Worm (Caenorhabditis elegans): ENCODE measurements around the gene fbxa-80.

fbxa-80 gene

DNA sequence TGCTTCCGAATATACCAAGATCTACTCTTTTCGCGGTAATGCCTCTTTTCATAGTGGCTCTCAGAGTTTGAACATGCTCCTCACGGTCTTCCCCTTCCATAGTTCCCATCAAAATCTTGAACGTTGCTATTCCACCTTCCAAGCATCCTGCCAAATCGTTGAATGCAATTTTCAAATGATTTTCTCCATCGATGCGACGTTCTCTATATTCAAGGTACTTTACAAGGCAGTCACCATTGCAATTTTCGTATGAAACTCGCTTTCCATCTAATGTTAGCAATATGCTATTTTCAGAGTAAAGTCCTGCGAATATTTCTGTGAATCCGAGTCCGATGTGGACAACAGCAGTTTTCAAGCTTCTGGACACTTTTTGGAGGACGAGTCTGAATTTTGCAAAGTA is 727 bp downstream of the fbxa-80 start:
- TF ChIP-seq flh-1 (GFP tag; optimal IDR thresholded peaks at IDR 0.05) (no peak), nhr-76 (tag; optimal IDR thresholded peaks at IDR 0.05) (no peak), ces-1 (GFP tag; optimal IDR thresholded peaks at IDR 0.05) (no peak), ceh-83 (GFP tag; optimal IDR thresholded peaks at IDR 0.05) (no peak), tbx-8 (GFP tag; optimal IDR thresholded peaks at IDR 0.05) (no peak), nhr-28 (tag; optimal IDR thresholded peaks at IDR 0.05) (no peak), sptf-1 (tag; optimal IDR thresholded peaks at IDR 0.05) (no peak), elt-3 (tag; optimal IDR thresholded peaks at IDR 0.05) (no peak), lin-13 (tag; optimal IDR thresholded peaks at IDR 0.05) (no peak), mls-2 (tag; optimal IDR thresholded peaks at IDR 0.05) (no peak)

DNA sequence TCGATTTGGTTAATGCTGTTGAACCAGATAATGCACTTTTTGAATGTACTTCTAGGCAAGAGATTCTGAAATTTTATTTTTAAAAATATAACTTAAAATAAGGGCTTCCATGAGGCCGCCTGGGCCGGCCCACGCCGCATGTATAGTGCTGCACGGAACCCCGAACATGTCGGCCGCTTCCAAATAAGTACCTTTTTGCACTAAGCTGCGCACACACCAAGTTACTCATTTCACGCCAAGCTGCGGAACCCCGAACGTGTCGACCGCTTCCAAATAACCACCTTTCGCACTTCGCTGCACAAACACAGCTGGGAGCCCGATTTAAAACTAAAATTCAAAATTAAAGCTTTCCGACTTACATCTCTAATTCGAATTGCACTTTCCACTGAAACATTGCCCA is 3.6 kb downstream of the fbxa-80 start:
- no peak for TF ChIP-seq sem-2 (GFP tag; optimal IDR thresholded peaks at IDR 0.05)
- TF ChIP-seq zip-8 (tag; optimal IDR thresholded peaks at IDR 0.05), result no peak
- TF ChIP-seq elt-3 (tag; optimal IDR thresholded peaks at IDR 0.05), result no peak
- no peak for TF ChIP-seq nhr-28 (tag; optimal IDR thresholded peaks at IDR 0.05)
- TF ChIP-seq hlh-1 (tag; optimal IDR thresholded peaks at IDR 0.05), result no peak
- no peak for TF ChIP-seq unc-39 (tag; optimal IDR thresholded peaks at IDR 0.05)
- TF ChIP-seq mab-5 (tag; optimal IDR thresholded peaks at IDR 0.05), result no peak
- no peak for TF ChIP-seq pha-4 (tag; optimal IDR thresholded peaks at IDR 0.05)
- TF ChIP-seq blmp-1 (tag; optimal IDR thresholded peaks at IDR 0.05), result no peak
- no peak for TF ChIP-seq flh-1 (GFP tag; optimal IDR thresholded peaks at IDR 0.05)
- TF ChIP-seq ztf-11 (tag; optimal IDR thresholded peaks at IDR 0.05), result no peak
- no peak for TF ChIP-seq lin-13 (tag; optimal IDR thresholded peaks at IDR 0.05)
- no peak for TF ChIP-seq ceh-83 (GFP tag; optimal IDR thresholded peaks at IDR 0.05)
- no peak for TF ChIP-seq sptf-1 (tag; optimal IDR thresholded peaks at IDR 0.05)
- TF ChIP-seq ham-2 (GFP tag; optimal IDR thresholded peaks at IDR 0.05), result no peak
- TF ChIP-seq mep-1 (tag; optimal IDR thresholded peaks at IDR 0.05), result no peak
- TF ChIP-seq snpc-4 (tag; optimal IDR thresholded peaks at IDR 0.05), result no peak

ce11 chrIII:1308887-1309286 is 6.1 kb downstream of the fbxa-80 start, which contains the start of gene Y82E9BL.12:
Gene Y82E9BL.12 (plus strand): TSS chrIII:1309187.
- TF ChIP-seq mls-2 (tag; optimal IDR thresholded peaks at IDR 0.05) (no peak), elt-1 (tag; optimal IDR thresholded peaks at IDR 0.05; ENCODE audit: borderline replicate concordance, insufficient read depth) (no peak), nhr-76 (tag; optimal IDR thresholded peaks at IDR 0.05) (no peak), nhr-237 (tag; optimal IDR thresholded peaks at IDR 0.05) (no peak), pha-4 (tag; optimal IDR thresholded peaks at IDR 0.05) (no peak), cnd-1 (tag; optimal IDR thresholded peaks at IDR 0.05) (no peak), blmp-1 (tag; optimal IDR thresholded peaks at IDR 0.05) (no peak), mab-5 (tag; optimal IDR thresholded peaks at IDR 0.05) (no peak), unc-120 (tag; optimal IDR thresholded peaks at IDR 0.05; ENCODE audit: poor library complexity, severe bottlenecking) (no peak), sem-2 (GFP tag; optimal IDR thresholded peaks at IDR 0.05) (no peak), ceh-83 (GFP tag; optimal IDR thresholded peaks at IDR 0.05) (no peak), ceh-39 (tag; optimal IDR thresholded peaks at IDR 0.05) (no peak), flh-1 (GFP tag; optimal IDR thresholded peaks at IDR 0.05) (no peak), lsy-2 (tag; optimal IDR thresholded peaks at IDR 0.05) (no peak)

DNA sequence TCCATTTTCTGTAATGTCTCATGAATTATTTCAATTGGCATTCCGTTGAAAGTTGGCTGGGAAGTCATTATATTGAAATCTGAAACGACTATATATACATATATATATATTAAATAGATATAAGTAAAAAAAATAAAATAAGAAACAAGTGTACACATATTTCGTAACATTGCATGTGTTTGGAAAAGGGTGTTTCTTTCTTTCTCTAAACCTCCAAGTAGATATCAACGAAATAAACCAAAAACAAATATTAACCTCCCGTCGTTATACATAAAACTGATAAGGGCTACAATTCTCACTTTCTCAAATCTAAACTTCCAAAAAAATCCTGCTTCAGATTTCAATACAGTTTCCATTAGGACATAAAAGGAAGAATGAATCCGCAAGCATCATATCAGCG is 6.8 kb downstream of the fbxa-80 start, which contains the start of gene fbxa-79:
TSS of gene fbxa-79 (minus strand) at position 86 of the 400 bp plus-strand sequence.
- TF ChIP-seq elt-3 (tag; optimal IDR thresholded peaks at IDR 0.05) (no peak), flh-1 (GFP tag; optimal IDR thresholded peaks at IDR 0.05) (no peak), nhr-12 (tag; optimal IDR thresholded peaks at IDR 0.05) (no peak), ces-1 (GFP tag; optimal IDR thresholded peaks at IDR 0.05) (no peak), unc-39 (tag; optimal IDR thresholded peaks at IDR 0.05) (no peak), nhr-237 (tag; optimal IDR thresholded peaks at IDR 0.05) (no peak), lin-32 (GFP tag; optimal IDR thresholded peaks at IDR 0.05) (no peak), snpc-4 (tag; optimal IDR thresholded peaks at IDR 0.05) (no peak), blmp-1 (tag; optimal IDR thresholded peaks at IDR 0.05) (no peak), nhr-76 (tag; optimal IDR thresholded peaks at IDR 0.05) (no peak), lin-13 (tag; optimal IDR thresholded peaks at IDR 0.05) (no peak), pha-4 (tag; optimal IDR thresholded peaks at IDR 0.05) (no peak), nhr-2 (tag; optimal IDR thresholded peaks at IDR 0.05) (no peak), lsy-2 (tag; optimal IDR thresholded peaks at IDR 0.05) (no peak), ceh-83 (GFP tag; optimal IDR thresholded peaks at IDR 0.05) (no peak), ceh-39 (tag; optimal IDR thresholded peaks at IDR 0.05) (no peak), drap-1 (GFP tag; optimal IDR thresholded peaks at IDR 0.05) (no peak), cnd-1 (tag; optimal IDR thresholded peaks at IDR 0.05) (no peak), unc-120 (tag; optimal IDR thresholded peaks at IDR 0.05; ENCODE audit: poor library complexity, severe bottlenecking) (no peak), bed-3 (GFP tag; optimal IDR thresholded peaks at IDR 0.05) (no peak)

Data from whole organism, mixed stage, embryonic.